Worm (Caenorhabditis elegans) whole organism, L3 larva: ENCODE measurements around the gene zag-1.

Experiments used
- aly-2 ChIP-seq: fragments of 150-350 bp; optimal IDR thresholded peaks from 2 replicates; lab custom pipeline; 2014; ENCODE audit warnings: missing biosample characterization, missing genetic modification characterization
- ceh-16 ChIP-seq: sonication (generic microtip); optimal IDR thresholded peaks from 2 replicates; lab custom pipeline; 2017; ENCODE audit warnings: missing biosample characterization, missing genetic modification characterization
- ceh-28 ChIP-seq: fragments of 150-350 bp; optimal IDR thresholded peaks from 2 replicates; lab custom pipeline; 2014; ENCODE audit warnings: missing biosample characterization, missing genetic modification reagents, missing genetic modification characterization
- ceh-82 ChIP-seq: fragments of 150-350 bp; optimal IDR thresholded peaks from 2 replicates; lab custom pipeline; 2014; ENCODE audit warnings: missing biosample characterization, missing genetic modification characterization
- elt-1 ChIP-seq: fragments of 150-350 bp; optimal IDR thresholded peaks from 2 replicates; lab custom pipeline; 2014; ENCODE audit warnings: missing biosample characterization, missing genetic modification characterization
- elt-2 ChIP-seq: sonication (generic microtip); optimal IDR thresholded peaks from 2 replicates; lab custom pipeline; 2016; ENCODE audit warnings: missing genetic modification reagents, mild to moderate bottlenecking, missing genetic modification characterization, missing compliant biosample characterization
- elt-3 ChIP-seq, 3 experiments: fragments of 150-350 bp in 1 of 3; sonication (generic microtip) in 2 of 3; optimal IDR thresholded peaks; 2 replicates in 2 of 3; 4 replicates in 1 of 3; lab custom pipeline; 2014 to 2017; ENCODE audit warnings: missing biosample characterization in 3 of 3, missing genetic modification characterization in 3 of 3
- fkh-10 ChIP-seq: sonication (generic microtip); optimal IDR thresholded peaks from 2 replicates; lab custom pipeline; 2017; ENCODE audit warnings: missing biosample characterization, missing genetic modification reagents, missing genetic modification characterization
- fkh-2 ChIP-seq: fragments of 150-350 bp; optimal IDR thresholded peaks from 2 replicates; lab custom pipeline; 2014; ENCODE audit warnings: missing biosample characterization, missing genetic modification reagents, missing genetic modification characterization
- fos-1 ChIP-seq: fragments of 150-350 bp; optimal IDR thresholded peaks from 2 replicates; lab custom pipeline; 2014; ENCODE audit warnings: missing biosample characterization, missing genetic modification characterization
- hmg-11 ChIP-seq: sonication (generic microtip); optimal IDR thresholded peaks from 2 replicates; lab custom pipeline; 2016; ENCODE audit warnings: missing genetic modification characterization, missing compliant biosample characterization
- lin-15B ChIP-seq: fragments of 150-350 bp; optimal IDR thresholded peaks from 2 replicates; lab custom pipeline; 2014; ENCODE audit warnings: missing biosample characterization, missing genetic modification characterization
- lin-39 ChIP-seq: fragments of 150-350 bp; optimal IDR thresholded peaks from 2 replicates; lab custom pipeline; 2018; ENCODE audit warnings: missing biosample characterization, missing genetic modification reagents, missing genetic modification characterization
- mdl-1 ChIP-seq: fragments of 150-350 bp; optimal IDR thresholded peaks from 2 replicates; lab custom pipeline; 2014; ENCODE audit warnings: missing biosample characterization, missing genetic modification characterization
- mml-1 ChIP-seq: fragments of 150-350 bp; sonication (generic microtip); optimal IDR thresholded peaks from 3 replicates; lab custom pipeline; 2014; ENCODE audit warnings: missing biosample characterization, missing genetic modification characterization
- nfya-1 ChIP-seq: sonication (generic microtip); optimal IDR thresholded peaks from 2 replicates; lab custom pipeline; 2017; ENCODE audit warnings: missing genetic modification characterization, mild to moderate bottlenecking, missing compliant biosample characterization, antibody characterized with exemption, moderate library complexity; ENCODE audit not compliant: insufficient read depth
- nhr-12 ChIP-seq: fragments of 150-350 bp; optimal IDR thresholded peaks from 2 replicates; lab custom pipeline; 2014; ENCODE audit warnings: missing biosample characterization, missing genetic modification characterization
- nhr-23 ChIP-seq: fragments of 150-350 bp; optimal IDR thresholded peaks from 2 replicates; lab custom pipeline; 2014; ENCODE audit warnings: missing biosample characterization, missing genetic modification reagents, missing genetic modification characterization
- nhr-237 ChIP-seq: fragments of 150-350 bp; optimal IDR thresholded peaks from 2 replicates; lab custom pipeline; 2014; ENCODE audit warnings: missing biosample characterization, missing genetic modification characterization
- nhr-76 ChIP-seq: fragments of 150-350 bp; sonication (generic microtip); optimal IDR thresholded peaks from 5 replicates; lab custom pipeline; 2014; ENCODE audit warnings: missing biosample characterization, missing genetic modification characterization
- nhr-77 ChIP-seq: fragments of 150-350 bp; optimal IDR thresholded peaks from 2 replicates; lab custom pipeline; 2014; ENCODE audit warnings: missing biosample characterization, missing genetic modification characterization
- pha-4 ChIP-seq: fragments of 150-350 bp; optimal IDR thresholded peaks from 2 replicates; lab custom pipeline; 2014; ENCODE audit warnings: missing biosample characterization, missing genetic modification reagents, missing genetic modification characterization
- pqm-1 ChIP-seq: fragments of 150-350 bp; optimal IDR thresholded peaks from 2 replicates; lab custom pipeline; 2017; ENCODE audit warnings: missing biosample characterization, missing genetic modification characterization, inconsistent platforms
- skn-1 ChIP-seq: fragments of 150-350 bp; optimal IDR thresholded peaks from 2 replicates; lab custom pipeline; 2014; ENCODE audit warnings: missing biosample characterization, missing genetic modification characterization
- snpc-4 ChIP-seq: fragments of 150-350 bp; optimal IDR thresholded peaks from 2 replicates; lab custom pipeline; 2014; ENCODE audit warnings: missing biosample characterization, missing genetic modification characterization
- tbx-2 ChIP-seq: sonication (generic microtip); optimal IDR thresholded peaks from 2 replicates; lab custom pipeline; 2016; ENCODE audit warnings: mild to moderate bottlenecking, missing genetic modification characterization, missing compliant biosample characterization
- unc-39 ChIP-seq: sonication (generic microtip); optimal IDR thresholded peaks from 4 replicates; lab custom pipeline; 2017; ENCODE audit warnings: missing biosample characterization, missing genetic modification characterization
- unc-62 ChIP-seq: fragments of 150-350 bp; sonication (generic microtip); optimal IDR thresholded peaks from 4 replicates; lab custom pipeline; 2014; ENCODE audit warnings: missing biosample characterization, missing genetic modification reagents, missing genetic modification characterization
- zag-1 ChIP-seq: fragments of 150-350 bp; optimal IDR thresholded peaks from 2 replicates; lab custom pipeline; 2014; ENCODE audit warnings: missing biosample characterization, missing genetic modification characterization
- ztf-11 ChIP-seq: fragments of 150-350 bp; optimal IDR thresholded peaks from 2 replicates; lab custom pipeline; 2014; ENCODE audit warnings: missing biosample characterization, missing genetic modification characterization
- ztf-4 ChIP-seq: fragments of 150-350 bp; optimal IDR thresholded peaks from 2 replicates; lab custom pipeline; 2014; ENCODE audit warnings: missing biosample characterization, missing genetic modification characterization

The zag-1 gene

ce11 chrIV:3815259-3815644, 40.4 kb upstream of the zag-1 start:
- TF ChIP-seq fos-1 (tag; lab: Kevin White, UChicago) (no peak), pqm-1 (tag; lab: Kevin White, UChicago) (no peak), unc-62 (no peak), elt-3 (tag; optimal IDR thresholded peaks at IDR 0.05; lab: Kevin White, UChicago) (no peak), ceh-82 (tag; lab: Kevin White, UChicago) (no peak), aly-2 (no peak), elt-1 (no peak), ztf-4 (tag; lab: Kevin White, UChicago) (no peak), lin-15B (tag; lab: Kevin White, UChicago) (no peak)

DNA sequence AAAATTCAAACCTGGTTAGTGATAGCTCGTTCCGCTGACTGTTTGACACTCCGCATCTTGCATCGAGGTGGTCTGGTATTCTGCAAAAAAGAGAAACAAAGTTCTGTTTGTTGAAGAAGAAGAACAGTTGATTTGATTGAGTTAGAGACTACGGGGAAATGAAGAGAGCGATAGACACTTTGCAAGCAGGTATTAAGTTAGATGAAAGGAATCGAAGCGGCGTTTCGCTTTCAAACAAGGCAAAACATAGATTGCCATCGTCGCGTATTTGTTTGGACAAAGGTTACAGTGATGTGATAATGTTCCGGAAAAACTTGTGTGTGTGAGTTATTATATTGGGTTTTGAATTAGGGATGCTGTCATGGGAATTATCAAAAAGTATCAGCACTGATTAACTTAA, 38.4 kb upstream of the zag-1 start:
- no peak for TF ChIP-seq unc-62
- TF ChIP-seq skn-1 (tag; lab: Kevin White, UChicago) = no peak
- no peak for TF ChIP-seq lin-39 (tag; lab: Kevin White, UChicago)
- TF ChIP-seq nhr-76 (tag; lab: Kevin White, UChicago) = no peak
- TF ChIP-seq hmg-11 (tag; lab: Kevin White, UChicago) = no peak
- no peak for TF ChIP-seq nfya-1 (tag; lab: Kevin White, UChicago)
- no peak for TF ChIP-seq lin-15B (tag; lab: Kevin White, UChicago)
- TF ChIP-seq nhr-237 (tag; lab: Kevin White, UChicago) = no peak
- no peak for TF ChIP-seq aly-2
- no peak for TF ChIP-seq unc-39 (tag; lab: Kevin White, UChicago)

- TF ChIP-seq ceh-28 (tag; lab: Kevin White, UChicago) (peak; percentile 2), ceh-16 (tag; lab: Kevin White, UChicago) (no peak), elt-2 (tag; lab: Kevin White, UChicago) (peak; percentile 81), pqm-1 (tag; lab: Kevin White, UChicago) (peak; percentile 8)
Measured at ce11 chrIV:3819278-3819777, 36.3 kb upstream of the zag-1 start, which contains the start of gene bris-1. Gene bris-1 (minus strand): TSS chrIV:3819328.

DNA sequence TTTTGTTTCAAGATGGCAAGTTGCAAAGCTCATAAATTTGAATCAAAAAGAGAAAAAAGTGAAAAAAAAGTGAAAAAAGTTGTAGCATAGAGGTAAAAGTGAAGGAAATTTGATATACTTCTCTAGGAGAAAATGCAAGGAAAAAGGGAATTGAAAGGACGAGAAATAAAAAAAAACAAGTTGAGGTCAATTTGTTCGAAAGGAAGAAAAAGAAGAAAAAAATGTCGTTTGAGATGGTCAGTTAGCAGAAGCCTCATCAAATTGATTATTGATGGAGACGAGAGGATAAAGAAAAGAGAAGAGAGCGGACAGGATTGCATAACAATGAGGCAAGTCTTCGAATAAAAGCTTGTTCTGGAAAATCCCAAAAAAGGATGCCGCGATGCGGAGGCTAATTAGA, 35.5 kb upstream of the zag-1 start:
- no peak for TF ChIP-seq tbx-2 (tag; lab: Kevin White, UChicago)
- TF ChIP-seq fkh-10 = peak; percentile 95

ce11 chrIV:3821554-3821953, 34.1 kb upstream of the zag-1 start:
- TF ChIP-seq pqm-1 (tag; lab: Kevin White, UChicago) (no peak), elt-2 (tag; lab: Kevin White, UChicago) (peak; percentile 34), snpc-4 (tag; lab: Kevin White, UChicago) (no peak), nhr-12 (no peak), skn-1 (tag; lab: Kevin White, UChicago) (no peak), unc-62 (no peak), nhr-23 (no peak)

DNA sequence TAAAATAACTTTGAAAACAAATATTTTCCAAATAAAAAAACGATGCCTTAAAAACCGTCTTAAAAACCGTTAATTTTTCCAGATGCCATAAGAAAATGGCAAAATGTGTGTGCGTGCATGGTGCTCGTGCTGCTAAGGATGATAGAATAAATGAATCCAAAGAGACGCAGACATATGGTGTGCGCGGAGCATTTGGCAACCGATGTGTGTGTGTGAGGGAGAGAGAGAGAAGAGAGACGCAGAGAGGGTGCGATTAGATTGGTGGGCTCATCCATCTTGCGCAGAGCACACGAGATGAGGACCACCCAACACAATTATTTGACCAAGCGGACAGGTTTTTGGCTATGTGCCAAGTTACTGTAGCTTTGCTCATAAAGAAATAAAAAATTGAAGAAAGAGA, 30.9 kb upstream of the zag-1 start:
- TF ChIP-seq elt-3 (tag; optimal IDR thresholded peaks at IDR 0.05; lab: Kevin White, UChicago) (no peak), fkh-10 (no peak), pha-4 (tag; lab: Kevin White, UChicago) (no peak), ztf-11 (tag; lab: Kevin White, UChicago) (no peak), mml-1 (no peak), nfya-1 (tag; lab: Kevin White, UChicago) (peak; percentile 68), lin-15B (tag; lab: Kevin White, UChicago) (peak; percentile 20), lin-39 (tag; lab: Kevin White, UChicago) (peak; percentile 84), zag-1 (tag; lab: Kevin White, UChicago) (no peak), fkh-2 (tag; lab: Kevin White, UChicago) (no peak), tbx-2 (tag; lab: Kevin White, UChicago) (no peak), mdl-1 (tag; lab: Kevin White, UChicago) (no peak), hmg-11 (tag; lab: Kevin White, UChicago) (peak; percentile 57), ceh-82 (tag; lab: Kevin White, UChicago) (no peak), nhr-77 (tag; lab: Kevin White, UChicago) (no peak)
